Fruit fly (Drosophila melanogaster): Measurements from ENCODE around the gene ChAT.

DNA sequence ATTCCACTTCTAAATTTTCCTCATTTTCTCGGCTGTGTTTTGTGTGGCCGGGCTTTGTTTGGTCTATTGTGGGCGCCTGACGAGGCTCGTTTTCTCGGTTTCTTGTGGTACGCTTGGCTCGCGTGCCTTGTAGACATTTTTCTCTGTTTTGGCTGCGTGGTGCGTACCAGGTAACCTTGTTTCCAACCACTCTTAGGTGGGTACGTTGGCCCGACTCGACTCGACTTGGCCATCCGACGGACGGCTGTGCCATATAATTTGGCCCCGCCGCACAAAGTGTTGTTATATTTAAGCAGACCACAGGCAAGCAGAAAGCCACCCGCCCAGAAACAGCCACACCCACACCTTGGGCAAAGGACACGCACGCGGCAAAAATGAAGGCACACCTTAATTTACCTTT, 1.8 kb upstream of the ChAT start:
- TF ChIP-seq CG34224 (GFP tag; IDR thresholded peaks at IDR 0.05; ENCODE audit: partially characterized antibody) = no peak
- TF ChIP-seq z (GFP tag; IDR thresholded peaks at IDR 0.05) = no peak
- no peak for TF ChIP-seq CG10267 (tag; optimal IDR thresholded peaks at IDR 0.05)
- no peak for TF ChIP-seq Adf1 (GFP tag; IDR thresholded peaks at IDR 0.05)
- TF ChIP-seq cad (GFP tag; optimal IDR thresholded peaks at IDR 0.05) = no peak

Data from whole organism, embryonic.